Worm (Caenorhabditis elegans) whole organism, late embryonic: ENCODE results near the gene C01B9.4.
"Not testable (repeated sequence)": the region's sequence is repeated elsewhere in the genome, so short reads cannot be mapped to it uniquely, and the experiment has no call there.

Source experiments
- hlh-30 ChIP-seq: sonication (generic microtip); optimal IDR thresholded peaks from 2 replicates; lab custom pipeline; 2017; ENCODE audit warnings: antibody characterized with exemption, missing genetic modification characterization, missing compliant biosample characterization; ENCODE audit not compliant: insufficient read depth
- hlh-6 ChIP-seq: sonication (generic microtip); optimal IDR thresholded peaks from 2 replicates; lab custom pipeline; 2016; ENCODE audit warnings: missing genotype, missing genetic modification characterization, missing compliant biosample characterization

DNA sequence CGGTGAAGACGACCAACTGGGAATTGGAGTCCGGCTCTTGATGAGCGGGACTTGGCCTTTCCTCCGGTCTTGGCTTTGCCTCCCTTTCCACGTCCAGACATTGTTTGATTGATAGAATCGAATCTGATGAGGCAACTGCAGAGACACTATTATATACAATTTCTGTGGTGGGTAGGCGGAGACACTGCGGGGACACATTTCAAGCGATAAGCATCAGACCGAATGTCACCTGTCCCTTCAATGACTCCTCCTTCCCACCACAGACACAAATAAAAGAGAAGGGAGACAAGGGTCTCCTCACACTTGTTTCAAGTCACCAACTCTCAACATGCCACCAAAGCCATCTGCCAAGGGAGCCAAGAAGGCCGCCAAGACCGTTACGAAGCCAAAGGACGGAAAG is 34.3 kb upstream of the C01B9.4 start, which contains the start of gene his-16:
- TF ChIP-seq hlh-30, hlh-6 (tag; lab: Kevin White, UChicago): not testable (repeated sequence)
